Fruit fly (Drosophila melanogaster) whole organism, embryonic: ENCODE results near the gene CG13373.

Source experiments
- ATbp ChIP-seq: fragments of 200-800 bp; sonication (Bioruptor generic); optimal IDR thresholded peaks from 2 replicates; lab custom pipeline; 2017; ENCODE audit warnings: missing biosample characterization, mild to moderate bottlenecking, missing genetic modification characterization, missing genetic modification reagents
- CG11247 ChIP-seq: fragments of 200-800 bp; sonication (Bioruptor generic); IDR thresholded peaks from 2 replicates; pipeline ENCODE4 v1.3.6; 2022; ENCODE audit warnings: missing biosample characterization, missing genetic modification characterization
- CG11398 ChIP-seq: fragments of 200-800 bp; sonication (Bioruptor generic); optimal IDR thresholded peaks from 2 replicates; lab custom pipeline; 2016; ENCODE audit warnings: missing biosample characterization, missing genetic modification characterization
- CG11695 ChIP-seq: fragments of 200-800 bp; sonication (Bioruptor generic); IDR thresholded peaks from 3 replicates; pipeline ENCODE4 v1.3.6; 2022; ENCODE audit warnings: missing biosample characterization, missing genetic modification characterization
- CG12236 ChIP-seq: fragments of 200-800 bp; sonication (Bioruptor generic); optimal IDR thresholded peaks from 2 replicates; lab custom pipeline; 2016; ENCODE audit warnings: missing biosample characterization, missing genetic modification characterization
- CG13894 ChIP-seq: fragments of 200-800 bp; sonication (Bioruptor generic); optimal IDR thresholded peaks from 3 replicates; lab custom pipeline; 2018; ENCODE audit warnings: missing biosample characterization, mild to moderate bottlenecking, missing genetic modification characterization, moderate library complexity
- CG15479 ChIP-seq: fragments of 200-800 bp; sonication (Bioruptor generic); optimal IDR thresholded peaks from 3 replicates; lab custom pipeline; 2019; ENCODE audit warnings: missing biosample characterization, mild to moderate bottlenecking, missing genetic modification characterization, moderate library complexity
- CG17361 ChIP-seq: fragments of 200-800 bp; sonication (Bioruptor generic); IDR thresholded peaks from 3 replicates; pipeline ENCODE4 v1.3.6; 2022; ENCODE audit warnings: missing biosample characterization, missing genetic modification characterization
- CG17568 ChIP-seq: fragments of 200-800 bp; sonication (Bioruptor generic); optimal IDR thresholded peaks from 2 replicates; lab custom pipeline; 2018; ENCODE audit warnings: missing biosample characterization, mild to moderate bottlenecking, missing genetic modification characterization, moderate library complexity
- CG1792 ChIP-seq: fragments of 200-800 bp; sonication (Bioruptor generic); optimal IDR thresholded peaks from 2 replicates; lab custom pipeline; 2016; ENCODE audit warnings: missing biosample characterization, missing genetic modification characterization
- CG18476 ChIP-seq: fragments of 200-800 bp; sonication (Bioruptor generic); optimal IDR thresholded peaks from 2 replicates; lab custom pipeline; 2016; ENCODE audit warnings: missing biosample characterization, mild to moderate bottlenecking, missing genetic modification characterization
- CG2120 ChIP-seq: fragments of 200-800 bp; sonication (Bioruptor generic); optimal IDR thresholded peaks from 3 replicates; lab custom pipeline; 2016; ENCODE audit warnings: missing biosample characterization, missing genetic modification characterization
- CG2678 ChIP-seq: fragments of 200-800 bp; sonication (Bioruptor generic); optimal IDR thresholded peaks from 3 replicates; lab custom pipeline; 2019; ENCODE audit warnings: missing biosample characterization, mild to moderate bottlenecking, missing genetic modification characterization, moderate library complexity
- CG3065 ChIP-seq: fragments of 200-800 bp; sonication (Bioruptor generic); optimal IDR thresholded peaks from 2 replicates; lab custom pipeline; 2016; ENCODE audit warnings: missing biosample characterization, missing genetic modification characterization
- CG3995 ChIP-seq: fragments of 200-800 bp; sonication (Bioruptor generic); optimal IDR thresholded peaks from 3 replicates; lab custom pipeline; 2016; ENCODE audit warnings: missing biosample characterization, missing genetic modification characterization
- CG4360 ChIP-seq: fragments of 200-800 bp; sonication (Bioruptor generic); IDR thresholded peaks from 2 replicates; pipeline ENCODE4 v1.3.6; 2022; ENCODE audit warnings: missing biosample characterization, missing genetic modification characterization
- CG6254 ChIP-seq: fragments of 200-800 bp; sonication (Bioruptor generic); optimal IDR thresholded peaks from 3 replicates; lab custom pipeline; 2017; ENCODE audit warnings: mild to moderate bottlenecking, missing biosample characterization, missing genetic modification reagents, missing genetic modification characterization
- CG6791 ChIP-seq: fragments of 200-800 bp; sonication (Bioruptor generic); IDR thresholded peaks from 3 replicates; pipeline ENCODE4 v1.3.6; 2022; ENCODE audit warnings: missing biosample characterization, missing genetic modification characterization; ENCODE audit not compliant: partially characterized antibody
- CG7372 ChIP-seq: fragments of 200-800 bp; sonication (Bioruptor generic); IDR thresholded peaks from 2 replicates; pipeline ENCODE4 v1.3.6; 2022; ENCODE audit warnings: missing biosample characterization, missing genetic modification characterization
- CG7839 ChIP-seq: fragments of 200-800 bp; sonication (Bioruptor generic); optimal IDR thresholded peaks from 3 replicates; lab custom pipeline; 2018; ENCODE audit warnings: missing biosample characterization, mild to moderate bottlenecking, missing genetic modification characterization, moderate library complexity
- CG7928 ChIP-seq: fragments of 200-800 bp; sonication (Bioruptor generic); optimal IDR thresholded peaks from 2 replicates; lab custom pipeline; 2017; ENCODE audit warnings: missing biosample characterization, mild to moderate bottlenecking, missing genetic modification characterization
- CG8281 ChIP-seq: fragments of 200-800 bp; sonication (Bioruptor generic); optimal IDR thresholded peaks from 2 replicates; lab custom pipeline; 2018; ENCODE audit warnings: missing biosample characterization, mild to moderate bottlenecking, missing genetic modification characterization, moderate library complexity
- CG8359 ChIP-seq: fragments of 200-800 bp; sonication (Bioruptor generic); optimal IDR thresholded peaks from 2 replicates; lab custom pipeline; 2017; ENCODE audit warnings: missing biosample characterization, mild to moderate bottlenecking, missing genetic modification characterization, borderline replicate concordance
- CG9215 ChIP-seq: fragments of 200-800 bp; sonication (Bioruptor generic); IDR thresholded peaks from 2 replicates; pipeline ENCODE4 v1.3.6; 2022; ENCODE audit warnings: missing biosample characterization, missing genetic modification characterization
- CHES-1-like ChIP-seq: fragments of 200-800 bp; sonication (Bioruptor generic); optimal IDR thresholded peaks from 2 replicates; lab custom pipeline; 2016; ENCODE audit warnings: missing biosample characterization, missing genetic modification characterization
- E2f1 ChIP-seq: fragments of 200-800 bp; sonication (Bioruptor generic); IDR thresholded peaks from 2 replicates; pipeline ENCODE4 v1.3.6; 2022; ENCODE audit warnings: missing biosample characterization, missing genetic modification characterization
- Fer2 ChIP-seq: fragments of 200-800 bp; sonication (Bioruptor generic); optimal IDR thresholded peaks from 2 replicates; lab custom pipeline; 2018; ENCODE audit warnings: missing biosample characterization, mild to moderate bottlenecking, missing genetic modification characterization, moderate library complexity
- Hr39 ChIP-seq: fragments of >200 bp; optimal IDR thresholded peaks from 2 replicates; lab custom pipeline; 2017
- MESR4 ChIP-seq: fragments of 200-800 bp; sonication (Bioruptor generic); optimal IDR thresholded peaks from 2 replicates; lab custom pipeline; 2018; ENCODE audit warnings: missing biosample characterization, mild to moderate bottlenecking, missing genetic modification characterization, moderate library complexity
- NC2β ChIP-seq: fragments of 200-800 bp; sonication (Bioruptor generic); optimal IDR thresholded peaks from 2 replicates; lab custom pipeline; 2016; ENCODE audit warnings: missing biosample characterization, missing genetic modification characterization
- NK7.1 ChIP-seq: fragments of 200-800 bp; sonication (Bioruptor generic); optimal IDR thresholded peaks from 3 replicates; lab custom pipeline; 2016; ENCODE audit warnings: missing biosample characterization, missing genetic modification characterization
- Neu2 ChIP-seq: fragments of 200-800 bp; sonication (Bioruptor generic); optimal IDR thresholded peaks from 3 replicates; lab custom pipeline; 2016; ENCODE audit warnings: missing biosample characterization, missing genetic modification characterization, borderline replicate concordance
- Opbp ChIP-seq: fragments of 200-800 bp; sonication (Bioruptor generic); IDR thresholded peaks from 3 replicates; pipeline ENCODE4 v1.3.6; 2022; ENCODE audit warnings: missing biosample characterization, missing genetic modification characterization; ENCODE audit not compliant: partially characterized antibody
- Ravus ChIP-seq: fragments of 200-800 bp; sonication (Bioruptor generic); IDR thresholded peaks from 2 replicates; pipeline ENCODE4 v1.3.6; 2022; ENCODE audit warnings: missing biosample characterization, missing genetic modification characterization
- Sox100B ChIP-seq: fragments of 200-800 bp; sonication (Bioruptor generic); optimal IDR thresholded peaks from 3 replicates; lab custom pipeline; 2018; ENCODE audit warnings: missing biosample characterization, mild to moderate bottlenecking, missing genetic modification characterization
- Spps ChIP-seq: fragments of 200-800 bp; sonication (Bioruptor generic); optimal IDR thresholded peaks from 2 replicates; lab custom pipeline; 2018; ENCODE audit warnings: missing biosample characterization, mild to moderate bottlenecking, missing genetic modification characterization
- Tbp ChIP-seq: fragments of >200 bp; optimal IDR thresholded peaks from 2 replicates; lab custom pipeline; 2018; ENCODE audit warnings: missing biosample characterization, missing genetic modification characterization
- dm ChIP-seq: fragments of 200-800 bp; sonication (Bioruptor generic); optimal IDR thresholded peaks from 3 replicates; lab custom pipeline; 2016; ENCODE audit warnings: missing biosample characterization, missing genetic modification characterization
- hkb ChIP-seq, 2 experiments: fragments of 200-800 bp in 1 of 2; fragments of >200 bp in 1 of 2; sonication (Bioruptor generic) in 1 of 2; IDR thresholded peaks in 1 of 2; optimal IDR thresholded peaks in 1 of 2; 2 replicates each; pipeline versions ENCODE4 v1.3.6 to Lab custom; 2017 to 2022; ENCODE audit warnings: missing biosample characterization in 1 of 2, missing genetic modification characterization in 1 of 2
- inv ChIP-seq: fragments of 200-800 bp; sonication (Bioruptor generic); IDR thresholded peaks from 2 replicates; pipeline ENCODE4 v1.3.6; 2022; ENCODE audit warnings: missing biosample characterization, missing genetic modification characterization; ENCODE audit not compliant: partially characterized antibody
- ken ChIP-seq: fragments of 200-800 bp; sonication (Bioruptor generic); IDR thresholded peaks from 3 replicates; pipeline ENCODE4 v1.3.6; 2022; ENCODE audit warnings: missing biosample characterization, missing genetic modification characterization
- lbe ChIP-seq: fragments of 200-800 bp; sonication (Bioruptor generic); optimal IDR thresholded peaks from 2 replicates; lab custom pipeline; 2016; ENCODE audit warnings: missing biosample characterization, mild to moderate bottlenecking, missing genetic modification characterization
- nerfin-2 ChIP-seq: fragments of 200-800 bp; sonication (Bioruptor generic); IDR thresholded peaks from 2 replicates; pipeline ENCODE4 v1.3.6; 2022; ENCODE audit warnings: missing biosample characterization, missing genetic modification characterization; ENCODE audit not compliant: partially characterized antibody
- oc ChIP-seq: fragments of 200-800 bp; sonication (Bioruptor generic); optimal IDR thresholded peaks from 2 replicates; lab custom pipeline; 2018; ENCODE audit warnings: missing biosample characterization, mild to moderate bottlenecking, missing genetic modification characterization, moderate library complexity
- salm ChIP-seq: fragments of 200-800 bp; sonication (Bioruptor generic); optimal IDR thresholded peaks from 2 replicates; lab custom pipeline; 2018; ENCODE audit warnings: missing biosample characterization, mild to moderate bottlenecking, missing genetic modification characterization
- slou ChIP-seq: fragments of 200-800 bp; sonication (Bioruptor generic); optimal IDR thresholded peaks from 3 replicates; lab custom pipeline; 2016; ENCODE audit warnings: missing biosample characterization, missing genetic modification characterization
- tap ChIP-seq: fragments of 200-800 bp; optimal IDR thresholded peaks from 3 replicates; lab custom pipeline; 2019; ENCODE audit warnings: missing biosample characterization, mild to moderate bottlenecking, missing genetic modification characterization, moderate library complexity
- tx ChIP-seq: fragments of 200-800 bp; sonication (Bioruptor generic); optimal IDR thresholded peaks from 2 replicates; lab custom pipeline; 2016; ENCODE audit warnings: missing biosample characterization, missing genetic modification characterization
- vvl ChIP-seq: fragments of 200-800 bp; sonication (Bioruptor generic); IDR thresholded peaks from 2 replicates; pipeline ENCODE4 v1.3.6; 2022; ENCODE audit warnings: missing biosample characterization, missing genetic modification characterization

Gene CG13373

dm6 chrX:523179-523851, 46.5 kb downstream of the CG13373 start, which contains the start of gene elav (continued):
- TF ChIP-seq ken (GFP tag; lab: Robert Waterston, UW) (peak; percentile 97), CG6791 (GFP tag; lab: Robert Waterston, UW) (0 out of 3 replicates have a peak, but pooled peaks have one; percentile 34), Neu2 (GFP tag; lab: Kevin White, UChicago) (peak; percentile 79), CG12236 (GFP tag; lab: Kevin White, UChicago) (peak; percentile 92), Spps (tag; lab: Kevin White, UChicago) (peak; percentile 97), CG4360 (GFP tag; lab: Robert Waterston, UW) (peak; percentile 84), CG8281 (tag; lab: Kevin White, UChicago) (peak; percentile 100), Sox100B (GFP tag; lab: Kevin White, UChicago) (peak; percentile 98), Opbp (GFP tag; lab: Robert Waterston, UW) (no peak), CG9215 (GFP tag; lab: Robert Waterston, UW) (peak; percentile 98), Ravus (GFP tag; lab: Robert Waterston, UW) (peak; percentile 92), Fer2 (tag; lab: Kevin White, UChicago) (peak; percentile 98), slou (GFP tag; lab: Kevin White, UChicago) (peak; percentile 97), CG3995 (GFP tag; lab: Kevin White, UChicago) (peak; percentile 79), CG11398 (peak; percentile 81), CG15479 (GFP tag; lab: Kevin White, UChicago) (peak; percentile 29), CG3065 (GFP tag; lab: Kevin White, UChicago) (peak; percentile 94), salm (tag; lab: Kevin White, UChicago) (peak; percentile 97), CG17361 (GFP tag; lab: Robert Waterston, UW) (peak; percentile 98), CG8359 (GFP tag; lab: Kevin White, UChicago) (peak; percentile 92), CG17568 (GFP tag; lab: Kevin White, UChicago) (peak; percentile 98), dm (peak; percentile 87), ATbp (GFP tag; lab: Kevin White, UChicago) (peak; percentile 98), tx (GFP tag; lab: Kevin White, UChicago) (peak; percentile 95), oc (tag; lab: Kevin White, UChicago) (peak; percentile 99), CG2678 (peak; percentile 99), CG7372 (GFP tag; lab: Robert Waterston, UW) (peak; percentile 98), inv (GFP tag; lab: Robert Waterston, UW) (no peak), hkb (optimal IDR thresholded peaks at IDR 0.05; lab: Kevin White, UChicago) (no peak), hkb (GFP tag; IDR thresholded peaks at IDR 0.05; lab: Robert Waterston, UW) (peak; percentile 99), CG7928 (GFP tag; lab: Kevin White, UChicago) (peak; percentile 81), CG1792 (GFP tag; lab: Kevin White, UChicago) (peak; percentile 93), NK7.1 (GFP tag; lab: Kevin White, UChicago) (peak; percentile 94), CG11247 (GFP tag; lab: Robert Waterston, UW) (peak; percentile 98), CG13894 (tag; lab: Kevin White, UChicago) (peak; percentile 99), CG7839 (tag; lab: Kevin White, UChicago) (peak; percentile 99), E2f1 (GFP tag; lab: Robert Waterston, UW) (peak; percentile 98), NC2β (GFP tag; lab: Kevin White, UChicago) (peak; percentile 95), CHES-1-like (GFP tag; lab: Kevin White, UChicago) (peak; percentile 95), Hr39 (lab: Kevin White, UChicago) (no peak), CG18476 (GFP tag; lab: Kevin White, UChicago) (peak; percentile 97), CG2120 (peak; percentile 99), MESR4 (GFP tag; lab: Kevin White, UChicago) (peak; percentile 62), CG11695 (peak; percentile 99), CG6254 (peak; percentile 96), lbe (GFP tag; lab: Kevin White, UChicago) (peak; percentile 96), Tbp (GFP tag; lab: Kevin White, UChicago) (no peak), tap (tag; lab: Kevin White, UChicago) (peak; percentile 98), vvl (GFP tag; lab: Robert Waterston, UW) (peak; percentile 99), nerfin-2 (GFP tag; lab: Robert Waterston, UW) (no peak)
